Worm (Caenorhabditis elegans) whole organism, L2 larva: Measurements from ENCODE around the gene lon-2.

Source experiments
- F13H6.1 ChIP-seq: sonication (generic microtip); optimal IDR thresholded peaks from 2 replicates; lab custom pipeline; 2016; ENCODE audit warnings: missing genetic modification characterization, missing compliant biosample characterization
- mdl-1 ChIP-seq, 2 experiments: fragments of 150-350 bp in 1 of 2; sonication (generic microtip) in 1 of 2; optimal IDR thresholded peaks; 2 replicates each; lab custom pipeline; 2017; ENCODE audit warnings: missing biosample characterization in 2 of 2, missing genetic modification characterization in 2 of 2
- nhr-21 ChIP-seq: fragments of 150-350 bp; optimal IDR thresholded peaks from 2 replicates; lab custom pipeline; 2014; ENCODE audit warnings: missing biosample characterization, missing genetic modification characterization

- TF ChIP-seq nhr-21 (tag; lab: Kevin White, UChicago) (no peak), F13H6.1 (no peak), mdl-1 (tag; optimal IDR thresholded peaks at IDR 0.05; lab: Kevin White, UChicago) (no peak)
These were observed 10.8 kb upstream of the lon-2 start for ce11 chrX:4759718-4760117.
